Fruit fly (Drosophila melanogaster): Measurements from ENCODE around the gene ntc.
A peak's percentile ranks its signal among the peaks of the same experiment; 100 is the strongest.

Gene ntc

DNA sequence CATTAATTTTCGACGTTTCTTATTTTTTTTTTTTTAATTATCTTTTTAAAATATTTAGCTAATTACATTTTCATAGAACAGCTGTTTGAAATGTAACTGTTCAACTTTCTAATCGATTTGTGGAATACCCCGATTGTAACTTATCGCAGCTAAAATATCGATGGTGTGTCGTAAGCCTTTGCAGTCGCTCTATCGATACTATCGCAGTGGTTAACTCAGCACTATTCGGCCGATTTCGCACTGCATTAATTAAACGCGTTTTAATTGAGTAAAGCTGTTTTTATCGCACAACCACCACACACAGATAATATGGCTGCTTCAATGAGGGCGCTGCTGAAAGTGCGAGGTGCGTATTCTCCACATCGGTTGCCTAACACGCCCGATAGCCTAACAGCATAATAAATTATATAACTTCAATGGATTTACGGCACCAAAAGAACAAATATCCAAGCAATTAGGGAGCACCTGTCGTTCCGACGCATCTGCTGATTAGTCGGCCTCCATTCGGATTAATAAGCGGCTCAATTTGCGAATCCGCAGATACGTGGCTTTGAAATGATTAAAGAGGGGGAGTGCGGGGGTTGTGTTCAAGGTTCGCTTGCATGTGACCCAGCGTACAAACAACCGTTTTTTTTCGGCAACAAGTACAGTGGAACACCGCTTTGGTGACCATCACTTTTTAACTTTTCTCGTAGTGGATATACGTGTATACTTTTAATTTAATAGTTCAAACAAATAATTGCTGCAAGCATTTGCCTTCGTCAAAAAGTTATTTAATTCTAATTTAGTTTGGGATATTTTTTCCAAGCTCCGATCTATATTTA lies 8.0 kb upstream of the ntc start, which contains the start of gene Scsalpha1 (continued):
- TF ChIP-seq ind (GFP tag; optimal IDR thresholded peaks at IDR 0.05) (peak; percentile 32), CG32532 (GFP tag; IDR thresholded peaks at IDR 0.05) (peak; percentile 56; the same call in 1 of the 2 replicates), CG9609 (GFP tag; optimal IDR thresholded peaks at IDR 0.05) (peak; percentile 8), jing (GFP tag; optimal IDR thresholded peaks at IDR 0.05) (no peak), CG17829 (tag; optimal IDR thresholded peaks at IDR 0.05) (peak; percentile 62), gfzf (GFP tag; optimal IDR thresholded peaks at IDR 0.05) (peak; percentile 29), tna (GFP tag; IDR thresholded peaks at IDR 0.05; ENCODE audit: partially characterized antibody) (peak; percentile 99), MESR4 (GFP tag; optimal IDR thresholded peaks at IDR 0.05) (peak; percentile 88), ato (GFP tag; IDR thresholded peaks at IDR 0.05; ENCODE audit: partially characterized antibody) (peak; percentile 100), PHDP (tag; optimal IDR thresholded peaks at IDR 0.05) (peak; percentile 41), schlank (tag; optimal IDR thresholded peaks at IDR 0.05) (no peak), CG11398 (GFP tag; optimal IDR thresholded peaks at IDR 0.05) (no peak), al (GFP tag; IDR thresholded peaks at IDR 0.05) (peak; percentile 15; the same call in 1 of the 2 replicates), CG14014 (GFP tag; IDR thresholded peaks at IDR 0.05) (peak; percentile 57; the same call in 1 of the 2 replicates), Asciz (GFP tag; optimal IDR thresholded peaks at IDR 0.05) (no peak), CG15479 (GFP tag; optimal IDR thresholded peaks at IDR 0.05) (no peak), bbx (GFP tag; IDR thresholded peaks at IDR 0.05; ENCODE audit: partially characterized antibody) (peak; percentile 100), CG15269 (tag; optimal IDR thresholded peaks at IDR 0.05) (peak; percentile 59), tap (tag; optimal IDR thresholded peaks at IDR 0.05) (no peak), ara (GFP tag; IDR thresholded peaks at IDR 0.05) (peak; percentile 37; the same call in 1 of the 2 replicates), Ada2b (GFP tag; IDR thresholded peaks at IDR 0.05) (peak; percentile 32; the same call in 1 of the 2 replicates), dimm (GFP tag; IDR thresholded peaks at IDR 0.05) (no peak), nerfin-2 (GFP tag; IDR thresholded peaks at IDR 0.05; ENCODE audit: partially characterized antibody) (peak; percentile 98), croc (GFP tag; conservative IDR thresholded peaks at IDR 0.05) (no peak), CG7556 (GFP tag; optimal IDR thresholded peaks at IDR 0.05) (peak; percentile 19), D19B (GFP tag; optimal IDR thresholded peaks at IDR 0.05) (no peak), MTF-1 (GFP tag; optimal IDR thresholded peaks at IDR 0.05; ENCODE audit: borderline replicate concordance) (no peak), CG17328 (GFP tag; IDR thresholded peaks at IDR 0.05) (peak; percentile 27; the same call in 1 of the 2 replicates), Adf1 (GFP tag; IDR thresholded peaks at IDR 0.05) (peak; percentile 23; the same call in 1 of the 2 replicates), exex (tag; optimal IDR thresholded peaks at IDR 0.05) (peak; percentile 69), peb (GFP tag; IDR thresholded peaks at IDR 0.05) (no peak), unc-4 (GFP tag; IDR thresholded peaks at IDR 0.05; ENCODE audit: partially characterized antibody) (peak; percentile 99), dysf (GFP tag; IDR thresholded peaks at IDR 0.05) (peak; percentile 54; the same call in 2 of the 3 replicates), Hmx (GFP tag; optimal IDR thresholded peaks at IDR 0.05) (no peak), ham (GFP tag; IDR thresholded peaks at IDR 0.05) (no peak), CG9797 (GFP tag; optimal IDR thresholded peaks at IDR 0.05) (peak; percentile 49), Aef1 (GFP tag; IDR thresholded peaks at IDR 0.05) (no peak), CG18262 (tag; optimal IDR thresholded peaks at IDR 0.05) (peak; percentile 7), Doc3 (GFP tag; IDR thresholded peaks at IDR 0.05; ENCODE audit: partially characterized antibody) (peak; percentile 98), Dp (GFP tag; optimal IDR thresholded peaks at IDR 0.05) (peak; percentile 56), BEAF-32 (GFP tag; optimal IDR thresholded peaks at IDR 0.05) (peak; percentile 98), knrl (GFP tag; IDR thresholded peaks at IDR 0.05; ENCODE audit: partially characterized antibody) (peak; percentile 99), CG18764 (GFP tag; optimal IDR thresholded peaks at IDR 0.05) (peak; percentile 6), dan (GFP tag; IDR thresholded peaks at IDR 0.05) (no peak), HLH4C (GFP tag; IDR thresholded peaks at IDR 0.05; ENCODE audit: partially characterized antibody) (peak; percentile 99), trem (tag; optimal IDR thresholded peaks at IDR 0.05) (peak; percentile 77), Xrp1 (GFP tag; IDR thresholded peaks at IDR 0.05) (peak; percentile 54; the same call in 1 of the 2 replicates), btn (GFP tag; optimal IDR thresholded peaks at IDR 0.05) (no peak)
